Fruit fly (Drosophila melanogaster) whole organism, larva: ENCODE results near the gene Jhbp15.

ENCODE experiments used
- noc ChIP-seq: fragments of 200-800 bp; sonication (Bioruptor generic); optimal IDR thresholded peaks from 3 replicates; lab custom pipeline; 2019; ENCODE audit warnings: missing biosample characterization, mild to moderate bottlenecking, missing genetic modification characterization, moderate library complexity

The Jhbp15 gene

DNA sequence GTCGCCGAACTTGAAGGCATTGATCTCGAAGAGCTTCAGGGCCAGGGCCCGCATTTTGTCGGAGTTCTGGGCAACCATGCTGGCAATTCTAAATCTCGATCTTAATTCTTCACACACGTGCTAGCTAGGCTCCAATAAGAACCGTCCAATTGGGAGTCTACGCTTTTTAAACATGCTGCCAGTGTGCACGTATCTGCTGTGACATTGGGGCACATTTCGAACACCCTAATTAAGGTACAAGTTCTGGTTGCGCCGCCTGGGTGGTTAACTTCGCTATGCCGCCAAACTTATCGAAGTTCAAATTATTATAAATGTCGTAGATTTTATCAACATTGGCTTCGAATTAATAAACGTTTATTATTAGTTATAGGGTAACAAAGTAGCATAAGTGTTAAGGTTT lies 22.4 kb upstream of the Jhbp15 start, which contains the start of gene r-l:
Gene r-l, minus strand, starts transcription at position 179 of the 400 bp plus-strand sequence.
- no peak for TF ChIP-seq noc (tag; lab: Kevin White, UChicago)

DNA sequence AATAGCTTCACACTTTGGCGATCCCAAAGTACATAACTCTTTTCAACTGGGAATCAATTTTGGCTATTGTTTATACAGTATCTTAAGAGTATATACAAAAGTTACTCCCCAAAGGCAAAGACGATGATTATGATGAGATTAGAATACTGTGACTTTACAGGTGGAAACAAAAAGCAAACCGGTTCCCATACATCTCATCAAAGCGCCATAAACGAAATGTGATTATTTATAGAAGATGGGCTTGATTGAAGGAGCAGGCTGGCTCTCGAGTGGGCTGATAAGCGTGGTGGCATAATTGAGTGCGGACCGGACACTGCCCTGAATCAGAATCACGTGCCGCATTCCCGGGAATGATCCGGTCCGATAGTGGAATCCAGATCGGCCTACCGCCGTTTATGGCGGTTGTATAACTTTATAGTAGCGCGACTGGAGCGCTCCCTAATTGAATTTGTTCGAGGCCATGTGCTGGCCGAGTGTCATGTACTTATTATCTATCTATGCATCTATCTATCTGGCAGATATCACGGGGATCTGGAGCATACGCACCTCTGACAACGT lies 21.2 kb upstream of the Jhbp15 start:
- peak; percentile 53 for TF ChIP-seq noc (tag; lab: Kevin White, UChicago)

DNA sequence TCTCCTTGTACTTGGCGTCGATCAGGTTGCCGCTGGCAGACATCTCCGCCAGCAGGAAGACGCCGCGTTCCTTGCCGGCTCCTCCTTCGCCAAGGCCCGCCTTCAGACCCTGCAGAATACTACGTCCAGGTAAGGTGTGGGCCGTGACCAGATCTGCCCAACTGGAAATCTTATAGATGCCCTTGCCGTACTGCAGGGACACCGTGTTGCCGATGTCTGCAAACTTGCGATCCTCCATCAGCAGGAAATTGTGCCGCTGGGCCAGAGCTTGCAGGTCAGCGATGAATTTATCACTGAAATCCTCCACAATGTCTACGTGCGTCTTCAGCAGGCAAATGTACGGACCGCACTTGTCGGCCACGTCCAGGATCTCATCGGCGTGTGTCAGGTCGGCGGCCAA lies 20.5 kb upstream of the Jhbp15 start:
- no peak for TF ChIP-seq noc (tag; lab: Kevin White, UChicago)

DNA sequence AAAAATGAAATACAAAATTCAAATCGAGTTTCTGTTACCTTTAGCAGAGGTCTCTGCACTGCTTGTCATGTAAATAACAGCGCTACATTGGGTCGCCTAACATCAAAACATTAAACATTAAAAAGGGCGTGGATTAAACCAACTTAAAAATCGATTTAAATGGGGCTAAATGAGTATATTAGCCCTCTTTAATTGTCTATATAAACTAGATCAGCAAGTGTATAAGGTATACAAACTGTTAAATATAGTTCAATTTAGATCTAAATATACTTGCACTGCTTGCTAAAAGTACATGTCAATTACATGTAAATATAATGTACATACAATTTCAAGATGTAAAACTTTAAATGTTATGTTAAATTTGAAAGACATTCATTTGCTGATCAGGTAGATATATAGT lies 19.0 kb upstream of the Jhbp15 start:
- no peak for TF ChIP-seq noc (tag; lab: Kevin White, UChicago)

DNA sequence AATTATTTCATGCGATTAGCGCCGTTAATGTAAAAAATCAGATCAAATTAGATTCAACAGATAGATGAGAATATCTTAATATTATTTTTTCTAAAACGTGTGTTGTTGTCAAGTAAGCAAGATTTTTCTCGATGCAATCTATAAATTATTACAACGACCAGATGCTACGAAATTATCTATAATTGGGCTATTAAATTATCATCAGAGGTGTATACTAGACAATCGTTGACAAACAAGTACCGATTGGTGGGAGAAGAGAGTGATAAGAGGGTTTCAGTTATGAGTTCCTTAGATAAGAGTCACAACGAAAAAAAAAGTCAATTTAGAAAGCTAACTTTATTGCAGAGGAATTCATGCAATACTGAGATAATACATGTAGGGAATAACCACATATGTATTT lies 16.8 kb upstream of the Jhbp15 start:
- no peak for TF ChIP-seq noc (tag; lab: Kevin White, UChicago)

DNA sequence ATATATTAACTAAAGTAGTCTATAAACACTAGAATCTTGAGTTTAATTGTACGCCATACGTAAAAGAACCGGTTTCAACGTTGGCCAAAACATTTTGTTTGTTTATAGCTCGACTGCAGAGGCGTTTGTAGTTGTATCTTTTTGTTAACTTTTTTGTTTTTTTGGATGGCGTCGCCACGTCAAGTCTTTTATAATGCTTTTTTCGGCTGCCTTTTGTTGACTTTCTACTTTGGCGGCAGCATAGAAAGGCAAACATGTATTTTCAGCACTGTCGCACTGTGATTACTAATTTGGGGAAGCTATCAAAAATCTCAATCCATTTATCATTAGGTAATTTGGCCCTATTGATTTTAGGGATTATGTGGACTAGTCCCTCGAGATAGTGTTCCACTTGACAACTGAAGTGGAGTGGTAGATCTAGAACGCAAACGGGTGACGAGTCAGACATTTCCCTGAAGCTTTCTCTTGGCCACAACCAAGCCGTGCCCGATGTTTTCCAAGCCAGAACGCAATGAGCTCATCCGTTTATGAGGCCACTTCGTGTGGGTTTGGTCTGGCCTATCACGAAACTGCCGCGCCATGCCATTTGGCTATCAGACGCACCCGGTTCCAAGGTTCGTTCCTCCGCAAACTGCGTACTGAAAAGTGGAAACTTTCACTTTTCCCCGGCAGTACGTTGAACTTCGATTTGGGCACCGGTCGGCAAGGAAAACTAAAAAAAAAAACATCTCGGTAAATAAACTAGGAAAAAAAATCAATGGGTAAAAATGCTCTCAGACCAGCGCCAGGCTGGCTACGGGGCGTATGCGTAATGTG lies 15.9 kb upstream of the Jhbp15 start:
- no peak for TF ChIP-seq noc (tag; lab: Kevin White, UChicago)

DNA sequence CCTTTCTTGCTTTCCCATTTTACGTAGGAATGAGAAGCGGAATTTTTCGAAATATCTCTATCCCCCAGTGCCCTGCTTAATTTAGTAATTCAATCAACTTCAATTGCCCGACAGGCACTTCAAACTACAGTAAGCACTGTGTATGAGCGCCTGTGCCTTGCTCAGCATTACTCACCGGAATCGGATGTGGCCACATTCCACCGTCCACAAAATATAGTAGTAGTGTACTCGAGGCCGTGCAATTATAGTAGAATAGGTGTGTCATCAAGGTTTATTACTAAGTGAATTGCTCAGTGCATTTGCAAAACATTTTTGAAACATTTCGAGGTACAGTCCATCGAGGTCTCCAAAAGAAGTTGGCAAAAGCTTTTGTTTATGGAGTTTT lies 14.9 kb upstream of the Jhbp15 start:
- no peak for TF ChIP-seq noc (tag; lab: Kevin White, UChicago)

DNA sequence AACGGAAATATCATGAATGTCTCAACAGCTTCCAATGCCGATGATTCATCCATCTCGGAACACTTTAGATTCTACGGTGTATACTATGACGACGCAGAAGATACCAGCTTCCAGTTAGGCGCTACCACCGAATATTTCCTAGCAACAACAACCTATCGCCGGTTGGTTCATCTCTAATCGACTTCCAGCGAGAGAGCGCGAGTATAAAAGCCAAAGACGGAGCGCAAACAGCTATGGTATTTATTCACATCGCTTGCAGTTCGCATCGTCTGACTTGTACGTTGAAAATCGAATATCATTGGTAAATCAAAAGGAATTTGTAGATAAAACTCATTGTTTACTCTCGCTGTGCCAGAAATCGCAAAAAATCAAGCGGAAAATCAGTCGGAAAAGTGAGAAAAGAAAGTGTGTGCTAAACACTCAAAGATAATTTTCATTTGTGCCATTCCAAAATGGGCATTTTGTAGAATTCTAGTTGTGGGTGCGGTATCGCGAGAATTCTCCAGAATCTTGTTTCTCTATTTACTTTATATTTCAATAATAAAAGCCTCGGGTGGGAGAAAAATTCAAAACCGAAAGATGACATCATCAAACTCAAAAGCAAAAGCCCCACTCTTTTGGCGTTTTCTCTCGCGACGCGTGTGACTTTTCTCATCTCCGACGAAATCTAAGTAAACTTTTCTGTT lies 14.4 kb upstream of the Jhbp15 start, which contains the start of gene AnxB9:
Gene AnxB9, plus strand, starts transcription at position 232 of the 686 bp plus-strand sequence.
- TF ChIP-seq noc (tag; lab: Kevin White, UChicago): peak; percentile 60

DNA sequence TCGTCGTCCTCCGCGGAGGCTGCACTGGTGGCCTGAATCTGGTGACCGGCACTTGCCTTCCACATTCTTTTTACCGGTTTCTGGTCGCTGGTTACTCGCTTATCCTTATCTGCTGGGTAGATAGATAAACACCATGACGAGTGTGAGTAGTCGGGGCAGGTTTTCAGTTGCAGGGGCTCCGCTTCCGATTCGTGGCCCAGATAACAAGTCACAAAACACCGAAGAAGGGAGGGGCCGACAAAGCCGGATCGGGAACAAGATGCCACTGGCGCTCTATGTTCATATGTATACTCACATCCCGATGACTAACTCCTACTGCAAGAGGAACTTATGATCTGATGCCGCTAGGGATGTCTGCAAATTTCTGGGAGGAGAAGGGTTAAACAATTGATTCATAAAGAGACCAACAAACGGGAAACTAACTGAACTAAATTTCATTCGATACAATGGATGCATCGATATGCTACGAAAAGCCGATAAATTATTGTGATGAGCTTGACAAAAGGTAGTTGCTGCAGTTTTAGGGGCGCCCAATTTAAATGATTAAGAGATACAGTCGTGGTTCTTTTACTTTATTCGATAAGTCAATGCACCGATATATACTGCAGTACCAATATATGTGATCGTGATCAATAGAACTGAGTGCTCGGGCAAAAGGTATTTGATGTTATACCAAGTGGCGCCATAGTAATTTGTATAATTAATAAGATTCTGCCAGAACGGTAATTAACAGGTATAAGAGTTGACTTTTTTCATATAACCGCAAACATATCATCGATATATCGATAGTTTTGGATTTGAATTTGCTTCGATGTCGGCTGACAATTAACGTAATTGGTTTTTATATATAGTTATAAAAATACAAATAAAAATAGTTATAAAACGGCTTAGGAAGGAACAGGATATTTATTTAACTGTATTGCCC lies 13.5 kb upstream of the Jhbp15 start, which contains the start of gene Cortactin:
Gene Cortactin, minus strand, starts transcription at position 472 of the 925 bp plus-strand sequence.
- TF ChIP-seq noc (tag; lab: Kevin White, UChicago): peak; percentile 9

DNA sequence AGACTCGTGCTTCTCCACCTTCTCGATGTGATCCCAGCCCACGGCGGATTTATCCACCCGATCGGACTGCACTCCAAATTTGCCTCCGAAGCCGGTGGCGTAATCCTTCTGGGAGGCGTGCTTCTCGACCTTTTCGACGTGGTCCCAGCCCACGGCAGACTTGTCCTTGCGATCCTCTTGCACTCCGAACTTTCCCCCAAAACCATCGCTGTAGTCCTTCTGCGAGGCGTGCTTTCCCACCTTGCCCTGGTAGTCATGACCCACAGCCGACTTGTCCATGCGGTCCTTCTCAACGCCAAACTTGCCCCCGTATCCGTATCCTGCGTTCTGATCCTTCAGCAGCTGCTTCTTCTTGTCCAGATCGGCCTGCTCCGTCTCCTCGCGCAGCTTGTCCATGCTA lies 12.7 kb upstream of the Jhbp15 start:
- TF ChIP-seq noc (tag; lab: Kevin White, UChicago): no peak

DNA sequence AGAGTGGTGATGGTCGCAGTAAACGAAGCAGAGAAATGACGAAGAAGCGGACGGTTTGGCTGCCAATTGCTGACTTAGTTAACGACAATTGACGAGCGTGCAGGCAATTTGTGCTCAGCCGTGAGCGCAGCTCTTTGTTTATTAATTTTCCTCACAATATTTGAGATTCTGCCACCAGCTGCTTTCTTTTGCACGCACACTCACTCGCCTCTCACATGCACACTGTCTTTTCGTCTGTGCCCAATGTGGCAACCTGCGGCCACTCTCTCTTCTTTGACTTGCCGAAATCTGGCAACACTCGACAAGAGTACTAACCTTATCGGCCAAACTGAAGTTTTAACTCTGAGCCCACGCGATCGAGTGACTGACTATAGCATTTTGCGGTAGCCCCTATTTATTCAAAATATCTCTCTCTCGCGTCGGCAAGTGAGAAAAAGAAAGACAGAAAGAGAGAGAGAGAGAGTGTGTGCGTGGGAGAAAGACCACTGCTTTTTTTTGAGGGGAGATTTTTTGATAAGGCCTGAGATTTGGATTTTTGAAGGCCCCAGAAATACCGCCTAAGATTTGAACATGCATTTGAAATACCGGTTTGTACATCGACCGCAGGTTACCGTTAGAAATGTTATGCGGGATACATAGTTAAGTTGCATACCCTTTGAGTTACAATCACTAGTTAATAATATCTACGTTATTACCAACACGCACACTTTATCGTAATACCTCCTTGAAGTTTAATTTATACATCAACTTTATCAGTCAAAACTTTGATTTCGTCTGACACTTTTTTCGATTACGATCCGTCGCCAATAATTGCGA lies 9.9 kb upstream of the Jhbp15 start, which contains the start of gene Mvl:
Gene Mvl, minus strand, starts transcription at position 371 of the 816 bp plus-strand sequence.
- TF ChIP-seq noc (tag; lab: Kevin White, UChicago): peak; percentile 21

DNA sequence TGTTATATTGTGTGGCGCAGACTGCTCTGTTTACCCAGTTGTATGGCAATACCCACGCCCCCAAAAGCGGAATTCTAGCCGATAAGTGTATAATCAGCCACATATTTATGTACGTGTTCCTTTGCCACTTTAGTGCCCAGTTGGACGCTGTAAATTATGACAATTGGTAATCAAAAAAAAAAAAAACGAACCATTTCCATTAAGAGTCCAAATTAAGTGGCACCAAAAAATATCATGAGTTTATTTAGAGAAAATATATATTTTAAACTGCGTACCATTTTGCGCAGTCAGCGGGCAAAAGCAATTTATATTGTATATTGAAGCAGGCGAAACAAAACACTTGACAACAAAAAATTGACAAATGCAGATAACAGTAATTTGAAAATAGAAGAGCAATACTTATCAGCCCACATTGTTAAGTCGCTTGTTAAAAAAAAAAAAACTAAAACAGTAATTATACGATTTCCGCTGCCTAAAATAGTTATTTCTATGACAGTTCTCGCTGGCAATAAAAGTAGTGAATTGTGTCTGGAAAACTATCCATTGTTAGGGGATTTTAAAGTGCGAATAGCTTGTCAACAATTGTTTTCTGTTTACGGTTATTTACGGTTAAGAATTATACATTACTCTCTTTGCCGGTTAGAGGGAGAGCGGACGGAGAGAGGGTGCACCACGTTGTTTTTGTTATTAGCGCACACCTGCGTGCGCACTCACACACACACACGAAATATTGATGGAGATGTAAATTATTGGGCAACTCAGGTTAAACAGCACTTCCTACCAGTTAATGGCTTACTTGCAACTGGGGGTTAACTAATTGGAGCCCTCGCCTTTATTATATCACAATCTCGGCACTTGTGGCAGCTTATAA lies 8.9 kb upstream of the Jhbp15 start:
- TF ChIP-seq noc (tag; lab: Kevin White, UChicago): no peak

DNA sequence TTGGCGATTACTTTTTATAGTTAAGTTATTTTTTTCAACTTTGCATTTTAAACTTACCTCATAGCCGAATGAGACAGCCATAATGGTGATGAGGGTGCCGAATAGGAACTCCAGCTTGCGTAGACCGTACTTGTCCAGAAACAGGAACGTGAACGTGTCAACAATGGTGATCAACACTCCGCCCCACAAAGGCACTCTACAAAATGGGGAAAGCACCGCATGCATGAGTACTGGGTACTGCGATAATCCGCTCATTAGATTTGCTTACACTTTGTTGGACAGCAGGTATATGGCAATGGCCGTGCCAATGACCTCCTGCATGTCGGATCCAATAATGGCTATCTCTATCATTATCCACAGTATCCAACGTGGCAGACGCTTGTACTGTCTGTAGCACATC lies 6.7 kb upstream of the Jhbp15 start:
- TF ChIP-seq noc (tag; lab: Kevin White, UChicago): no peak
